Fruit fly (Drosophila melanogaster): ENCODE data around the gene spi.

spi gene

DNA sequence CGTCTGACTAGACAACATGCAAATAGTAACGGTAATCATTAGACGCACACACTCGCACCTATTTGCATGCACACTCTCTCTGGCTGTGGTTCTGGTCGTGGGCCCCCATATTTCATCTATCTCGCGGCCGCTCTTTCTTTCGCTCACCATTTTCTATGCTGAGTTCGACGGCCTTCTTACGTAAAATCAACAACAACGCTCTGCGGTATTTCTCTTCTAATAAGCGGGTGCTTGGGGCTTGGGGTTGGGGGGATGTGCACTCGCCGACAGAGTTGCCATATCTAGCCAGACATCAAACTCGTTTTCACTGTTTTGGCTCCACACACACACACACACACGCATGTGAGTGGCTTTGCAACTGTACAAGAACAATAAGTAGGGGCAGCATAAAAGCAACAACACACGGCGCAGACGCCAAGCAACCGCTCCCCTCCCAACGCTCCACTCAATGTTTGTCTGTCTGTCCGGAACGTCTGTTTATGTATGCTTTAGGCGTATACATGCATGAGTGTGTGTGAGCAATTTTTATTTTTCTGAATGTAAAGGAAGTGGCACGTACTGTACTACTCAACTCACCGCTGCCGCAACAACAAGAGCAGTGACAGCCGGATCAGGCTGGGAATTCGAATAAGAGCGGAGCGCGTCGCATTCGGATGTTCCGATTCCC lies 2.0 kb downstream of the spi start (continued):
- TF ChIP-seq HLHmδ (GFP tag; optimal IDR thresholded peaks at IDR 0.05): peak; percentile 92
- peak; percentile 99 for TF ChIP-seq z (GFP tag; IDR thresholded peaks at IDR 0.05)
- TF ChIP-seq CG2120 (GFP tag; optimal IDR thresholded peaks at IDR 0.05): no peak
- TF ChIP-seq Sry-δ (GFP tag; optimal IDR thresholded peaks at IDR 0.05): no peak
- TF ChIP-seq fd96Cb (tag; optimal IDR thresholded peaks at IDR 0.05): no peak
- TF ChIP-seq gcm (GFP tag; optimal IDR thresholded peaks at IDR 0.05): peak; percentile 92
- TF ChIP-seq ash1 (GFP tag; optimal IDR thresholded peaks at IDR 0.05): no peak
- TF ChIP-seq phol (tag; optimal IDR thresholded peaks at IDR 0.05): no peak
- TF ChIP-seq tgo (GFP tag; IDR thresholded peaks at IDR 0.05): no peak
- TF ChIP-seq Abd-B (GFP tag; optimal IDR thresholded peaks at IDR 0.05): peak; percentile 52
- TF ChIP-seq Hr78 (GFP tag; optimal IDR thresholded peaks at IDR 0.05): peak in 1 of 2 experiments; percentile 81
- TF ChIP-seq pnt (GFP tag; optimal IDR thresholded peaks at IDR 0.05): no peak
- TF ChIP-seq NC2β (GFP tag; optimal IDR thresholded peaks at IDR 0.05): no peak
- TF ChIP-seq Fer2 (tag; optimal IDR thresholded peaks at IDR 0.05): no peak
- TF ChIP-seq her (GFP tag; optimal IDR thresholded peaks at IDR 0.05): no peak
- TF ChIP-seq cad (GFP tag; optimal IDR thresholded peaks at IDR 0.05): no peak
- TF ChIP-seq ind (GFP tag; optimal IDR thresholded peaks at IDR 0.05): no peak
- no peak for TF ChIP-seq CG8359 (GFP tag; optimal IDR thresholded peaks at IDR 0.05; ENCODE audit: borderline replicate concordance)
- TF ChIP-seq CG3065 (GFP tag; optimal IDR thresholded peaks at IDR 0.05): no peak
- no peak for TF ChIP-seq Dref (GFP tag; IDR thresholded peaks at IDR 0.05)
- TF ChIP-seq CG7839 (tag; optimal IDR thresholded peaks at IDR 0.05): no peak
- no peak for TF ChIP-seq dmrt99B (tag; optimal IDR thresholded peaks at IDR 0.05)
- TF ChIP-seq CG10267 (tag; optimal IDR thresholded peaks at IDR 0.05): no peak
- no peak for TF ChIP-seq CG6272 (GFP tag; IDR thresholded peaks at IDR 0.05)
- TF ChIP-seq lov (optimal IDR thresholded peaks at IDR 0.05): no peak
- no peak for TF ChIP-seq lov (GFP tag; IDR thresholded peaks at IDR 0.05)
- TF ChIP-seq D19B (GFP tag; optimal IDR thresholded peaks at IDR 0.05): no peak
- no peak for TF ChIP-seq Atf3 (GFP tag; optimal IDR thresholded peaks at IDR 0.05)
- TF ChIP-seq CG17802 (tag; optimal IDR thresholded peaks at IDR 0.05): no peak
- TF ChIP-seq E2f1 (GFP tag; IDR thresholded peaks at IDR 0.05): no peak
- no peak for TF ChIP-seq gem (tag; optimal IDR thresholded peaks at IDR 0.05)
- TF ChIP-seq CG31441 (GFP tag; IDR thresholded peaks at IDR 0.05): no peak
- TF ChIP-seq ewg (GFP tag; optimal IDR thresholded peaks at IDR 0.05): peak; percentile 85
- TF ChIP-seq ems (GFP tag; optimal IDR thresholded peaks at IDR 0.05): no peak
- no peak for TF ChIP-seq esg (GFP tag; conservative IDR thresholded peaks at IDR 0.05)
- no peak for TF ChIP-seq CG6765 (GFP tag; optimal IDR thresholded peaks at IDR 0.05)
- TF ChIP-seq crol (GFP tag; IDR thresholded peaks at IDR 0.05): peak; percentile 99
- TF ChIP-seq CG16779 (GFP tag; IDR thresholded peaks at IDR 0.05): no peak
- TF ChIP-seq chm (GFP tag; IDR thresholded peaks at IDR 0.05): no peak
- TF ChIP-seq br (optimal IDR thresholded peaks at IDR 0.05): no peak
- TF ChIP-seq chinmo (GFP tag; IDR thresholded peaks at IDR 0.05; ENCODE audit: partially characterized antibody): peak; percentile 100
- no peak for TF ChIP-seq Meics (GFP tag; optimal IDR thresholded peaks at IDR 0.05)
- no peak for TF ChIP-seq hb (GFP tag; IDR thresholded peaks at IDR 0.05; ENCODE audit: partially characterized antibody)
- TF ChIP-seq NfI (GFP tag; optimal IDR thresholded peaks at IDR 0.05): no peak
- peak; percentile 61; the same call in 1 of the 3 replicates for TF ChIP-seq Opbp (GFP tag; IDR thresholded peaks at IDR 0.05; ENCODE audit: partially characterized antibody)
- no peak for TF ChIP-seq CG43689 (GFP tag; IDR thresholded peaks at IDR 0.05)
- no peak for TF ChIP-seq Hey (tag; optimal IDR thresholded peaks at IDR 0.05)
- no peak for TF ChIP-seq CG10366 (GFP tag; IDR thresholded peaks at IDR 0.05)
- TF ChIP-seq abd-A (tag; optimal IDR thresholded peaks at IDR 0.05): peak; percentile 94
- no peak for TF ChIP-seq Atf-2 (GFP tag; optimal IDR thresholded peaks at IDR 0.05)
- TF ChIP-seq Adf1 (GFP tag; IDR thresholded peaks at IDR 0.05): peak; percentile 69; the same call in 1 of the 2 replicates
